Fruit fly (Drosophila melanogaster) whole organism, embryonic: ENCODE results near the gene Cks85A.

Experiments used
- CG4424 ChIP-seq: fragments of 200-800 bp; sonication (Bioruptor generic); optimal IDR thresholded peaks from 3 replicates; lab custom pipeline; 2016; ENCODE audit warnings: missing biosample characterization, missing genetic modification characterization
- CG6854 ChIP-seq: fragments of 200-800 bp; sonication (Bioruptor generic); optimal IDR thresholded peaks from 3 replicates; lab custom pipeline; 2017; ENCODE audit warnings: missing biosample characterization, mild to moderate bottlenecking, missing genetic modification characterization
- Side ChIP-seq: fragments of 200-800 bp; sonication (Bioruptor generic); optimal IDR thresholded peaks from 2 replicates; lab custom pipeline; 2016; ENCODE audit warnings: missing biosample characterization, missing genetic modification characterization
- Sry-δ ChIP-seq: fragments of 200-800 bp; sonication (Bioruptor generic); optimal IDR thresholded peaks from 2 replicates; lab custom pipeline; 2016; ENCODE audit warnings: missing biosample characterization, missing genetic modification characterization
- lmd ChIP-seq: fragments of 200-800 bp; sonication (Bioruptor generic); IDR thresholded peaks from 2 replicates; pipeline ENCODE4 v1.3.6; 2022; ENCODE audit warnings: missing biosample characterization, missing genetic modification characterization

Gene Cks85A

DNA sequence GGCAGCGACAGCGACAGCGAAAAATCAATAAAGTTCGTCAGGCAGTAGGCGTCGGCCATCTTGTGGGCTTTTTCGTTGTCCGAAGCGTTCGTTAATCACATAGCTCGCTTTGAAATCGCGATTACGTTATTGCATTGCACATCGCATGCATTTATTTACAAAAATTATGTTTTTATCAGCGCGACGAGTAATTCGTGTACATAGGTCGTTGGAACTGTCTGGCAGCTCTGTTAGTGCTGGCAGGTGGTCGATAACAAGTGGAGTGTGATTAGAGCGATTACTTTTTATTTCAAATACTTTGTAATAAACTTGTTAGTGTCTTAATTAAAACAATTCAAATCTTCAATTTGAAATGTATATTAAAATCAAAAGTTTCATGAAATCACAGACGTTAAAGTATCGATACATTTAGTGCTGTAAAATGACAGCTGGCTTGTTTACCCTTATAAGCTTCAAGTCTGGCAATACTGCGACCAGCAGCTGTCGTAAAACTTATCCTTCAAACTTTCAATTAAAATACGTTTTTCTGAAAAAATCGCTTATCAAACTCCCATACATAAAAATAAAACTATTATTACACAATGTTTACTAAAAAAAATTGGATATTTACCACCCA is 54.5 kb downstream of the Cks85A start, which contains the start of gene CG8032 (continued):
- TF ChIP-seq CG6854 (GFP tag; lab: Kevin White, UChicago) = no peak
- peak; percentile 94 for TF ChIP-seq Sry-δ (GFP tag; lab: Kevin White, UChicago)
- peak; percentile 25 for TF ChIP-seq Side (GFP tag; lab: Kevin White, UChicago)
- TF ChIP-seq lmd (GFP tag; lab: Robert Waterston, UW) = peak; percentile 15; the same call in 1 of the 2 replicates
- TF ChIP-seq CG4424 (GFP tag; lab: Kevin White, UChicago) = peak; percentile 41
